Worm (Caenorhabditis elegans): ENCODE results near the gene F31F4.17.

- TF ChIP-seq zip-11 (GFP tag; IDR thresholded peaks at IDR 0.05) = no peak
- no peak for TF ChIP-seq dve-1 (tag; optimal IDR thresholded peaks at IDR 0.05; ENCODE audit: insufficient read depth)
- TF ChIP-seq ztf-7 (tag; optimal IDR thresholded peaks at IDR 0.05) = no peak
- no peak for TF ChIP-seq nhr-76 (tag; optimal IDR thresholded peaks at IDR 0.05)
- TF ChIP-seq zag-1 (tag; optimal IDR thresholded peaks at IDR 0.05) = no peak
- no peak for TF ChIP-seq nhr-102 (tag; optimal IDR thresholded peaks at IDR 0.05)
- TF ChIP-seq unc-39 (tag; optimal IDR thresholded peaks at IDR 0.05) = no peak
- no peak for TF ChIP-seq ztf-11 (tag; optimal IDR thresholded peaks at IDR 0.05)
- no peak for TF ChIP-seq lin-38 (GFP tag; IDR thresholded peaks at IDR 0.05)
- TF ChIP-seq lin-39 (tag; optimal IDR thresholded peaks at IDR 0.05) = no peak
- TF ChIP-seq daf-19 (GFP tag; conservative IDR thresholded peaks at IDR 0.05) = no peak
- TF ChIP-seq lim-7 (GFP tag; IDR thresholded peaks at IDR 0.05) = no peak
- no peak for TF ChIP-seq hlh-30 (tag; optimal IDR thresholded peaks at IDR 0.05; ENCODE audit: insufficient read depth)
Observed at ce11 chrV:628527-628926, 31.6 kb downstream of the F31F4.17 start, which contains the start of gene F48G7.9.

All from whole organism, L4 larva.